Worm (Caenorhabditis elegans) whole organism, mixed stage, embryonic: ENCODE data around the gene fbxa-77.
A peak's percentile ranks its signal among the peaks of the same experiment; 100 is the strongest.

Experiments
- M03D4.4 ChIP-seq: sonication (generic microtip); optimal IDR thresholded peaks from 2 replicates; lab custom pipeline; 2017; ENCODE audit warnings: mild to moderate bottlenecking, missing genetic modification characterization, missing compliant biosample characterization
- bed-3 ChIP-seq: fragments of 200-800 bp; sonication (Bioruptor generic); optimal IDR thresholded peaks from 3 replicates; lab custom pipeline; 2018; ENCODE audit warnings: mild to moderate bottlenecking, missing genetic modification characterization, moderate library complexity, missing compliant biosample characterization
- ceh-39 ChIP-seq: fragments of 150-350 bp; optimal IDR thresholded peaks from 2 replicates; lab custom pipeline; 2014; ENCODE audit warnings: missing biosample characterization, missing genetic modification characterization
- ceh-83 ChIP-seq: fragments of 200-800 bp; sonication (Bioruptor generic); optimal IDR thresholded peaks from 2 replicates; lab custom pipeline; 2018; ENCODE audit warnings: mild to moderate bottlenecking, missing genetic modification characterization, missing compliant biosample characterization
- ces-1 ChIP-seq: fragments of 150-350 bp; optimal IDR thresholded peaks from 2 replicates; lab custom pipeline; 2014; ENCODE audit warnings: missing biosample characterization, missing genetic modification reagents, missing genetic modification characterization
- cnd-1 ChIP-seq: fragments of 200-800 bp; sonication (Bioruptor generic); optimal IDR thresholded peaks from 2 replicates; lab custom pipeline; 2018; ENCODE audit warnings: mild to moderate bottlenecking, missing genetic modification characterization, missing compliant biosample characterization
- drap-1 ChIP-seq: fragments of 200-800 bp; sonication (Bioruptor generic); optimal IDR thresholded peaks from 3 replicates; lab custom pipeline; 2018; ENCODE audit warnings: mild to moderate bottlenecking, missing genetic modification characterization, missing compliant biosample characterization
- elt-1 ChIP-seq: sonication (generic microtip); optimal IDR thresholded peaks from 2 replicates; lab custom pipeline; 2017; ENCODE audit warnings: missing genetic modification characterization, mild to moderate bottlenecking, missing compliant biosample characterization, antibody characterized with exemption, moderate library complexity, borderline replicate concordance; ENCODE audit not compliant: insufficient read depth
- elt-3 ChIP-seq: fragments of 150-350 bp; optimal IDR thresholded peaks from 2 replicates; lab custom pipeline; 2014; ENCODE audit warnings: missing biosample characterization, missing genetic modification characterization
- flh-1 ChIP-seq: fragments of 200-800 bp; sonication (Bioruptor generic); optimal IDR thresholded peaks from 2 replicates; lab custom pipeline; 2018; ENCODE audit warnings: mild to moderate bottlenecking, missing genetic modification characterization, moderate library complexity, missing compliant biosample characterization
- ham-2 ChIP-seq: fragments of 200-800 bp; sonication (Bioruptor generic); optimal IDR thresholded peaks from 2 replicates; lab custom pipeline; 2018; ENCODE audit warnings: mild to moderate bottlenecking, missing genetic modification characterization, missing compliant biosample characterization
- hlh-1 ChIP-seq: fragments of 150-350 bp; optimal IDR thresholded peaks from 2 replicates; lab custom pipeline; 2014; ENCODE audit warnings: missing biosample characterization, missing genetic modification reagents, missing genetic modification characterization
- lin-13 ChIP-seq: fragments of 150-350 bp; optimal IDR thresholded peaks from 2 replicates; lab custom pipeline; 2014; ENCODE audit warnings: missing biosample characterization, missing genetic modification characterization
- lin-32 ChIP-seq: fragments of 200-800 bp; sonication (Bioruptor generic); optimal IDR thresholded peaks from 2 replicates; lab custom pipeline; 2018; ENCODE audit warnings: mild to moderate bottlenecking, missing genetic modification characterization, missing compliant biosample characterization
- lsy-2 ChIP-seq: fragments of 150-350 bp; optimal IDR thresholded peaks from 2 replicates; lab custom pipeline; 2014; ENCODE audit warnings: missing biosample characterization, missing genetic modification characterization
- mab-5 ChIP-seq: fragments of 150-350 bp; optimal IDR thresholded peaks from 2 replicates; lab custom pipeline; 2014; ENCODE audit warnings: missing biosample characterization, missing genetic modification characterization
- mep-1 ChIP-seq: fragments of 150-350 bp; optimal IDR thresholded peaks from 2 replicates; lab custom pipeline; 2017; ENCODE audit warnings: missing biosample characterization, missing genetic modification reagents, missing genetic modification characterization, inconsistent platforms
- mls-2 ChIP-seq: sonication (generic microtip); optimal IDR thresholded peaks from 2 replicates; lab custom pipeline; 2016; ENCODE audit warnings: mild to moderate bottlenecking, missing genetic modification characterization, moderate library complexity, missing compliant biosample characterization
- nhr-12 ChIP-seq: fragments of 150-350 bp; optimal IDR thresholded peaks from 2 replicates; lab custom pipeline; 2014; ENCODE audit warnings: missing biosample characterization, missing genetic modification characterization
- nhr-2 ChIP-seq: fragments of 150-350 bp; optimal IDR thresholded peaks from 2 replicates; lab custom pipeline; 2014; ENCODE audit warnings: missing biosample characterization, missing genetic modification characterization
- nhr-237 ChIP-seq: fragments of 150-350 bp; optimal IDR thresholded peaks from 2 replicates; lab custom pipeline; 2014; ENCODE audit warnings: missing biosample characterization, missing genetic modification characterization
- nhr-28 ChIP-seq: fragments of 150-350 bp; optimal IDR thresholded peaks from 2 replicates; lab custom pipeline; 2014; ENCODE audit warnings: missing biosample characterization, missing genetic modification characterization
- nhr-76 ChIP-seq: sonication (generic microtip); optimal IDR thresholded peaks from 2 replicates; lab custom pipeline; 2017; ENCODE audit warnings: missing biosample characterization, missing genetic modification characterization
- pha-4 ChIP-seq: fragments of 150-350 bp; optimal IDR thresholded peaks from 2 replicates; lab custom pipeline; 2018; ENCODE audit warnings: missing biosample characterization, missing genetic modification reagents, missing genetic modification characterization
- sem-2 ChIP-seq: fragments of 200-800 bp; sonication (Bioruptor generic); optimal IDR thresholded peaks from 2 replicates; lab custom pipeline; 2018; ENCODE audit warnings: mild to moderate bottlenecking, missing genetic modification characterization, missing compliant biosample characterization
- snpc-4 ChIP-seq: fragments of 150-350 bp; optimal IDR thresholded peaks from 2 replicates; lab custom pipeline; 2014; ENCODE audit warnings: missing biosample characterization, missing genetic modification characterization
- sptf-1 ChIP-seq: sonication (generic microtip); optimal IDR thresholded peaks from 2 replicates; lab custom pipeline; 2017; ENCODE audit warnings: mild to moderate bottlenecking, missing genetic modification characterization, moderate library complexity, missing compliant biosample characterization
- tbx-8 ChIP-seq: fragments of 200-800 bp; sonication (Bioruptor generic); optimal IDR thresholded peaks from 2 replicates; lab custom pipeline; 2018; ENCODE audit warnings: mild to moderate bottlenecking, missing genetic modification characterization, moderate library complexity, missing compliant biosample characterization
- unc-120 ChIP-seq: sonication (generic microtip); optimal IDR thresholded peaks from 2 replicates; lab custom pipeline; 2017; ENCODE audit warnings: missing genetic modification characterization, missing compliant biosample characterization; ENCODE audit not compliant: poor library complexity, severe bottlenecking
- unc-62 ChIP-seq: fragments of 150-350 bp; optimal IDR thresholded peaks from 2 replicates; lab custom pipeline; 2014; ENCODE audit warnings: missing biosample characterization, missing genetic modification reagents, missing genetic modification characterization
- zip-8 ChIP-seq: fragments of 150-350 bp; optimal IDR thresholded peaks from 2 replicates; lab custom pipeline; 2014; ENCODE audit warnings: missing biosample characterization, missing genetic modification characterization
- ztf-11 ChIP-seq: fragments of 150-350 bp; optimal IDR thresholded peaks from 2 replicates; lab custom pipeline; 2014; ENCODE audit warnings: missing biosample characterization, missing genetic modification characterization

The fbxa-77 gene

DNA sequence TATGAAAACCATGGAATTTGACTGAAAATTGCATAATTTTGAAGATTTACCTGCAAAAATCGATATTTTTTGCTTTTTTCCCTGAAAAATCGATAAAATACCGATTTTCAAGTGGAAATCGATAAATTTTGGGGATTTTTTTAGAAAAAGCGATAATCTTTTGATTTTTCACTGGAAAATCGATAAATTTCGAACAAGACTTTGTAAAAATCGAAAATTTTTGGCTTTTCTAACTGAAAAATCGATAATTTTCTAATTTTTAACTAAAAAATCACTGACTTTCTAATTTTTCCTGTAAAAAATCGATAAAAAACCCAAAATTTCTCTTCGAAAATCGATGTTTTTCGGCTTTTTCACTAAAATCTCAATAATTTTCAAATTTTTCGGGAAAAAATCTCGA, 42.9 kb upstream of the fbxa-77 start:
- no peak for TF ChIP-seq cnd-1 (tag; lab: Kevin White, UChicago)
- TF ChIP-seq ceh-39 (tag; lab: Kevin White, UChicago) = no peak
- TF ChIP-seq tbx-8 = no peak

DNA sequence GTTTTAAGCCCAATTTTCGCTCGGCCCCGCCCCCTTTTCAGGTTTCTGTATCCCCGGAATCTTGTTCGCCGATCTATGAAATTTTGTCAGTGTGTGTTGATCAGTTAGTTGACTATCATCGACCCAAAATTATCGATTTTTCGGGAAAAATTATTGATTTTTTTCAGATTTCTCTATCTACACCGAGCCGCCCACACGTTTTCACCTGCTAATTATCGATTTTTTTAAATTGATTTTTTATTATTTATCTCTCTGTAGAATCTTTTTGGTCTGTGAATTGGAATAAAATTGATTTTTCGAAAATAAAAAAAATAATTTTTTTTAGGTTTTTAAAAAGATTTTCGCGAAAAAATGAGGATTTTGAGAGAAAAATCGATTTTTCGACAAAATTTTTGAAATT, 42.2 kb upstream of the fbxa-77 start:
- no peak for TF ChIP-seq tbx-8
- TF ChIP-seq mep-1 (tag; lab: Kevin White, UChicago) = no peak
- no peak for TF ChIP-seq snpc-4 (tag; lab: Kevin White, UChicago)
- TF ChIP-seq bed-3 (GFP tag; lab: Kevin White, UChicago) = no peak
- no peak for TF ChIP-seq lin-32 (GFP tag; lab: Kevin White, UChicago)
- TF ChIP-seq ztf-11 (tag; lab: Kevin White, UChicago) = no peak
- TF ChIP-seq zip-8 (tag; lab: Kevin White, UChicago) = no peak
- no peak for TF ChIP-seq M03D4.4 (tag; lab: Kevin White, UChicago)
- no peak for TF ChIP-seq unc-120 (tag; lab: Kevin White, UChicago)
- no peak for TF ChIP-seq nhr-237 (tag; lab: Kevin White, UChicago)

DNA sequence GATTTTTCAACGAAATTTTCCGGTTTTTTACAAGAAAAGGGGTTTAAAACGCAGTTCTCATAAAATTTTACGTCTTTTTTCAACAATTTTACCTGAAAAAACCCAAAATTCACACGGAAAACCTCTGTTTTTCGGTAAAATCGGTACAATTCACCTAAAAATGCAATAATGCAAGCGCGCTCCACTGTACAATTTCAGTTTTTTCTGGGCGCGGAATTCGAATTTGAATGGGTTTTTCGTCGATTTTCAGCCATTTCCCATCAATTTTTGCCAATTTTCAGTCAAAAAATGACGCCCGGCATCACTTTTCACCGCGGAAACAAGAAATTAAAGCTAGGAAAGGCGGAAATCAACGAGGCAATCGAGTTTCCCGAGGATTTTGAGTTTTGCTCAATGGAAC, 41.4 kb upstream of the fbxa-77 start, which contains the start of gene orc-3:
TSS of gene orc-3 (plus strand) at position 282 of the 400 bp plus-strand sequence.
- peak; percentile 40 for TF ChIP-seq ces-1 (GFP tag; lab: Kevin White, UChicago)
- TF ChIP-seq sem-2 (GFP tag; lab: Kevin White, UChicago) = no peak
- TF ChIP-seq unc-62 (GFP tag; lab: Kevin White, UChicago) = no peak
- TF ChIP-seq ceh-83 (GFP tag; lab: Kevin White, UChicago) = peak; percentile 56

DNA sequence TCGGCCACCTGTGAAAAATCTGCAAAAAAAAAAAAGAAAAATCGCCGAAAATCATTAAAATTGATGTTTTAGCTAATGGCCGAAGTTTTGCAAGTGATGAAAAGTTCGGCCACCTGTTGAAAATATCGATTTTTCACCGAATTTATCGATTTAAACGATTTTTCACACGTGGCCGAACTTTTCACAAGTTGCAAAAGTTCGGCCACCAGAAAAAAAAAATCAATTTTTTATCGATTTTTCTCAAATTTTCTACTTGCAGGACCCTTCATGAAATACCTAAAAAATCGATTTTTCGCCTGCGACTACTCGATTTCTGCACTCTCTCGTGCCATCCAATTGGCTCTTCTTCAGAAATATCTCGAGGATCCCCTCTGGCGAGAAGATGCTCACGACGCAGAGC, 38.6 kb upstream of the fbxa-77 start:
- TF ChIP-seq lsy-2 (tag; lab: Kevin White, UChicago) (no peak), drap-1 (GFP tag; lab: Kevin White, UChicago) (no peak), nhr-76 (tag; lab: Kevin White, UChicago) (no peak), nhr-28 (tag; lab: Kevin White, UChicago) (no peak), ceh-39 (tag; lab: Kevin White, UChicago) (no peak), cnd-1 (tag; lab: Kevin White, UChicago) (no peak), sptf-1 (no peak), mls-2 (tag; lab: Kevin White, UChicago) (no peak), nhr-12 (tag; lab: Kevin White, UChicago) (no peak), lin-32 (GFP tag; lab: Kevin White, UChicago) (no peak), lin-13 (tag; lab: Kevin White, UChicago) (no peak), ceh-83 (GFP tag; lab: Kevin White, UChicago) (no peak), unc-62 (GFP tag; lab: Kevin White, UChicago) (no peak), bed-3 (GFP tag; lab: Kevin White, UChicago) (no peak), elt-3 (no peak), ham-2 (no peak), unc-120 (tag; lab: Kevin White, UChicago) (no peak), flh-1 (GFP tag; lab: Kevin White, UChicago) (no peak), zip-8 (tag; lab: Kevin White, UChicago) (no peak)
- TF ChIP-seq, all 35 proteins: peak for 0

DNA sequence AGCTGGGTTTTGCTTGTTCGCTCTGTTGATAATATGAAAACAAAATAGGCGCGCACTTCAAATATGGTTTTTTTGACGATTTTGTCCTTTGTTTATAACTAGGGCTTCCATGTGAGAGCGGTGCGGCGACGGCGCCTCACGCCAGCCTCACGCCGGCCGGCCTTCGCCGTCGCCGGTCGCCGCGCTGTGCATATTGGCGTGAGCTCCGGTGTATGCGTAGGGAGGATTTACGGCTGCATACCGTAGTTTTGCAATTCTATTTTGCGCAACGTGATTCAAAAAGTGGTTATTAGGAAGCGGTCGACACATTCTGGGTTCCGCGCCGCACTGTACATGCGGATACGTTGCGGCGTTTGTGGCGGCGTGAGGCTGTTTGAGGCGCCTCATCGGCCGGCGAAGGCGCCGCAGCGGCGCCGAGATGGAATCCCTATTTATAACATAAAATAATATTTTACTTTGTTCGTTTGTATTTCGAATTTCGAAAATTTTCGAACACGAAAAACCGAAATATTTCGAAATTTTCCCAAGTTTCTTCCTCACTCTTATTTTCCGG, 35.1 kb upstream of the fbxa-77 start:
- TF ChIP-seq bed-3 (GFP tag; lab: Kevin White, UChicago) (no peak), unc-62 (GFP tag; lab: Kevin White, UChicago) (no peak), nhr-2 (no peak), sptf-1 (no peak), nhr-76 (tag; lab: Kevin White, UChicago) (no peak)

DNA sequence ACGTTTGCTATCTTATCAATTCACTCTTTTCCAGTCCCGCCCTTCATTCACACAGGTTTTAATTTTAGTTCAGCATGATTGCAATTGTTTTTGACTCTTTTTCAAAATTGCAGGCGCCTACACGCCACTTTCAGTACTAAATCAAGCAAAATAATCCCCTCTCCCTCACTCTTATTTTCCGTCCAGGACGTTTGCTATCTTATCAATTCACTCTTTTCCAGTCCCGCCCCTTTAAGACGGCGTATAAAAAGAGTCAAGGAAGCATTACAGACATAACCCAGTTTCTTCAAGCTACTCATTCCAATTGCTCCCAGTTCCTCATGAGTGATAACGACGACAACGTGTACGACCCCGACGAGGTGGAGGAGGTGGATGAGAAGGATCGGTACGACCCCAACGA, 34.6 kb upstream of the fbxa-77 start, which contains the start of gene Y119D3B.21:
TSS of gene Y119D3B.21 (plus strand) at position 321 of the 400 bp plus-strand sequence.
- no peak for TF ChIP-seq pha-4
- no peak for TF ChIP-seq nhr-12 (tag; lab: Kevin White, UChicago)
- no peak for TF ChIP-seq elt-3
- no peak for TF ChIP-seq elt-1
- TF ChIP-seq mab-5 (tag; lab: Kevin White, UChicago) = no peak
- no peak for TF ChIP-seq ham-2
- no peak for TF ChIP-seq cnd-1 (tag; lab: Kevin White, UChicago)
- no peak for TF ChIP-seq mep-1 (tag; lab: Kevin White, UChicago)
- TF ChIP-seq snpc-4 (tag; lab: Kevin White, UChicago) = no peak
- no peak for TF ChIP-seq mls-2 (tag; lab: Kevin White, UChicago)
- no peak for TF ChIP-seq hlh-1 (tag; lab: Kevin White, UChicago)
